Worm (Caenorhabditis elegans) whole organism, young adult: ENCODE data around the gene R105.5.

ENCODE experiments used
- C06A6.2 ChIP-seq: fragments of 200-800 bp; sonication (Bioruptor generic); conservative IDR thresholded peaks from 2 replicates; pipeline ENCODE4 v1.3.6; 2022; ENCODE audit warnings: missing genetic modification characterization, missing compliant biosample characterization
- C17E4.6 ChIP-seq: fragments of 200-800 bp; sonication (Bioruptor generic); IDR thresholded peaks from 2 replicates; pipeline ENCODE4 v1.3.6; 2022; ENCODE audit warnings: missing genetic modification reagents, missing genetic modification characterization, missing compliant biosample characterization
- F33H1.4 ChIP-seq: fragments of 200-800 bp; sonication (Bioruptor generic); IDR thresholded peaks from 2 replicates; pipeline ENCODE4 v1.3.6; 2022; ENCODE audit warnings: missing genetic modification reagents, missing genetic modification characterization, missing compliant biosample characterization
- F37B4.10 ChIP-seq: fragments of 200-800 bp; sonication (Bioruptor generic); IDR thresholded peaks from 2 replicates; pipeline ENCODE4 v1.3.6; 2022; ENCODE audit warnings: missing genetic modification characterization, missing compliant biosample characterization
- K11D2.4 ChIP-seq: fragments of 200-800 bp; sonication (Bioruptor generic); IDR thresholded peaks from 2 replicates; pipeline ENCODE4 v1.3.6; 2022; ENCODE audit warnings: missing genetic modification reagents, missing genetic modification characterization, missing compliant biosample characterization
- T26A5.8 ChIP-seq: sonication (generic microtip); optimal IDR thresholded peaks from 2 replicates; lab custom pipeline; 2016; ENCODE audit warnings: missing genetic modification characterization, missing compliant biosample characterization
- Y53G8AR.9 ChIP-seq: fragments of 200-800 bp; sonication (Bioruptor generic); conservative IDR thresholded peaks from 2 replicates; pipeline ENCODE4 v1.3.6; 2022; ENCODE audit warnings: missing genetic modification reagents, missing genetic modification characterization, missing compliant biosample characterization
- Y95B8A.8 ChIP-seq: fragments of 200-800 bp; sonication (Bioruptor generic); IDR thresholded peaks from 2 replicates; pipeline ENCODE4 v1.3.6; 2022; ENCODE audit warnings: missing genetic modification reagents, missing genetic modification characterization, missing compliant biosample characterization
- ZK185.1 ChIP-seq: sonication (generic microtip); optimal IDR thresholded peaks from 2 replicates; lab custom pipeline; 2016; ENCODE audit warnings: mild to moderate bottlenecking, missing genetic modification characterization, missing compliant biosample characterization; ENCODE audit not compliant: poor library complexity, severe bottlenecking
- ama-1 ChIP-seq, 3 experiments: fragments of 150-350 bp in 1 of 3; sonication (generic microtip) in 2 of 3; optimal IDR thresholded peaks; 2 replicates each; lab custom pipeline; 2014 to 2018; ENCODE audit warnings: missing biosample characterization in 2 of 3, missing genetic modification characterization in 2 of 3, missing genetic modification reagents in 2 of 3
- aptf-3 ChIP-seq: fragments of 200-800 bp; sonication (Bioruptor generic); IDR thresholded peaks from 2 replicates; pipeline ENCODE4 v1.3.6; 2022; ENCODE audit warnings: missing genetic modification characterization, missing compliant biosample characterization
- bed-1 ChIP-seq: fragments of 200-800 bp; sonication (Bioruptor generic); IDR thresholded peaks from 2 replicates; pipeline ENCODE4 v1.3.6; 2022; ENCODE audit warnings: missing genetic modification reagents, missing genetic modification characterization, missing compliant biosample characterization
- ceh-100 ChIP-seq: fragments of 200-800 bp; sonication (Bioruptor generic); IDR thresholded peaks from 2 replicates; pipeline ENCODE4 v1.3.6; 2022; ENCODE audit warnings: missing genetic modification reagents, missing genetic modification characterization, missing compliant biosample characterization
- ceh-40 ChIP-seq: fragments of 200-800 bp; sonication (Bioruptor generic); IDR thresholded peaks from 2 replicates; pipeline ENCODE4 v1.3.6; 2022; ENCODE audit warnings: missing genetic modification characterization, missing compliant biosample characterization
- ceh-91 ChIP-seq: fragments of 200-800 bp; sonication (Bioruptor generic); IDR thresholded peaks from 2 replicates; pipeline ENCODE4 v1.3.6; 2022; ENCODE audit warnings: missing genetic modification reagents, missing genetic modification characterization, missing compliant biosample characterization
- die-1 ChIP-seq: sonication (generic microtip); optimal IDR thresholded peaks from 2 replicates; lab custom pipeline; 2016; ENCODE audit warnings: missing genotype, mild to moderate bottlenecking, missing genetic modification characterization, missing compliant biosample characterization
- egl-18 ChIP-seq: fragments of 200-800 bp; sonication (Bioruptor generic); IDR thresholded peaks from 2 replicates; pipeline ENCODE4 v1.3.6; 2022; ENCODE audit warnings: missing genetic modification reagents, missing genetic modification characterization, missing compliant biosample characterization
- egrh-3 ChIP-seq: fragments of 200-800 bp; sonication (Bioruptor generic); IDR thresholded peaks from 2 replicates; pipeline ENCODE4 v1.3.6; 2022; ENCODE audit warnings: missing genetic modification reagents, missing genetic modification characterization, missing compliant biosample characterization
- him-1 ChIP-seq: sonication (generic microtip); optimal IDR thresholded peaks from 2 replicates; lab custom pipeline; 2016; ENCODE audit warnings: missing genotype, missing genetic modification reagents, missing genetic modification characterization, missing compliant biosample characterization
- hlh-12 ChIP-seq: sonication (generic microtip); optimal IDR thresholded peaks from 2 replicates; lab custom pipeline; 2016; ENCODE audit warnings: missing genetic modification characterization, missing compliant biosample characterization
- hsf-1 ChIP-seq: fragments of 200-800 bp; sonication (Bioruptor generic); IDR thresholded peaks from 2 replicates; pipeline ENCODE4 v1.3.6; 2022; ENCODE audit warnings: missing genetic modification reagents, missing genetic modification characterization, missing compliant biosample characterization
- let-607 ChIP-seq, 2 experiments: fragments of 200-800 bp in 1 of 2; sonication (Bioruptor generic) in 1 of 2; sonication (generic microtip) in 1 of 2; optimal IDR thresholded peaks; 2 replicates each; lab custom pipeline; 2016 to 2018; ENCODE audit warnings: mild to moderate bottlenecking in 2 of 2, missing compliant biosample characterization in 2 of 2, missing genetic modification characterization in 2 of 2, moderate library complexity in 2 of 2, missing genotype in 1 of 2
- lsl-1 ChIP-seq: fragments of 200-800 bp; sonication (Bioruptor generic); optimal IDR thresholded peaks from 2 replicates; lab custom pipeline; 2018; ENCODE audit warnings: mild to moderate bottlenecking, missing genetic modification characterization, moderate library complexity, missing compliant biosample characterization
- madf-6 ChIP-seq: fragments of 200-800 bp; sonication (Bioruptor generic); IDR thresholded peaks from 2 replicates; pipeline ENCODE4 v1.3.6; 2022; ENCODE audit warnings: missing genetic modification reagents, missing genetic modification characterization, missing compliant biosample characterization
- nfyb-1 ChIP-seq: fragments of 200-800 bp; sonication (Bioruptor generic); IDR thresholded peaks from 2 replicates; pipeline ENCODE4 v1.3.6; 2022; ENCODE audit warnings: missing genetic modification reagents, missing genetic modification characterization, missing compliant biosample characterization
- nhr-120 ChIP-seq: fragments of 200-800 bp; sonication (Bioruptor generic); IDR thresholded peaks from 2 replicates; pipeline ENCODE4 v1.3.6; 2022; ENCODE audit warnings: missing genetic modification characterization, missing compliant biosample characterization
- sea-2 ChIP-seq: fragments of 200-800 bp; sonication (Bioruptor generic); IDR thresholded peaks from 2 replicates; pipeline ENCODE4 v1.3.6; 2022; ENCODE audit warnings: missing genetic modification characterization, missing compliant biosample characterization
- snpc-1.1 ChIP-seq: sonication (generic microtip); optimal IDR thresholded peaks from 2 replicates; lab custom pipeline; 2017; ENCODE audit warnings: missing genetic modification characterization, mild to moderate bottlenecking, missing compliant biosample characterization, antibody characterized with exemption, moderate library complexity, missing genotype, missing genetic modification reagents; ENCODE audit not compliant: insufficient read depth
- snpc-3.4 ChIP-seq: sonication (generic microtip); optimal IDR thresholded peaks from 2 replicates; lab custom pipeline; 2017; ENCODE audit warnings: missing genetic modification characterization, mild to moderate bottlenecking, missing compliant biosample characterization, antibody characterized with exemption, moderate library complexity, missing genotype, missing genetic modification reagents
- snpc-4 ChIP-seq, 5 experiments: fragments of 150-350 bp in 1 of 5; sonication (generic microtip) in 4 of 5; optimal IDR thresholded peaks; 2 replicates each; lab custom pipeline; 2014 to 2018; ENCODE audit warnings: missing genetic modification characterization in 5 of 5, missing biosample characterization in 3 of 5, antibody characterized with exemption in 2 of 5, mild to moderate bottlenecking in 2 of 5, missing compliant biosample characterization in 2 of 5, missing genotype in 2 of 5, moderate library complexity in 2 of 5, missing genetic modification reagents in 1 of 5
- unc-130 ChIP-seq: sonication (generic microtip); optimal IDR thresholded peaks from 2 replicates; lab custom pipeline; 2016; ENCODE audit warnings: missing genetic modification reagents, missing genetic modification characterization, missing compliant biosample characterization
- zfh-2 ChIP-seq: fragments of 200-800 bp; sonication (Bioruptor generic); conservative IDR thresholded peaks from 2 replicates; pipeline ENCODE4 v1.3.6; 2022; ENCODE audit warnings: missing genetic modification reagents, missing genetic modification characterization, missing compliant biosample characterization
- ztf-25 ChIP-seq: fragments of 200-800 bp; sonication (Bioruptor generic); IDR thresholded peaks from 2 replicates; pipeline ENCODE4 v1.3.6; 2022; ENCODE audit warnings: missing genetic modification reagents, missing genetic modification characterization, missing compliant biosample characterization
- ztf-28 ChIP-seq: fragments of 200-800 bp; sonication (Bioruptor generic); IDR thresholded peaks from 2 replicates; pipeline ENCODE4 v1.3.6; 2022; ENCODE audit warnings: missing genetic modification reagents, missing genetic modification characterization, missing compliant biosample characterization

The R105.5 gene

ce11 chrIV:4657874-4658273 is 21.8 kb downstream of the R105.5 start, which contains the start of gene col-111:
TSS of gene col-111 (minus strand) at chrIV:4657974.
- TF ChIP-seq ceh-91 (GFP tag; lab: Robert Waterston, UW) (no peak), snpc-1.1 (no peak), sea-2 (GFP tag; lab: Robert Waterston, UW) (no peak), aptf-3 (GFP tag; lab: Robert Waterston, UW) (no peak), hlh-12 (tag; lab: Kevin White, UChicago) (no peak), Y95B8A.8 (GFP tag; lab: Robert Waterston, UW) (no peak), him-1 (no peak), die-1 (tag; lab: Kevin White, UChicago) (no peak), ceh-40 (GFP tag; lab: Robert Waterston, UW) (no peak)

DNA sequence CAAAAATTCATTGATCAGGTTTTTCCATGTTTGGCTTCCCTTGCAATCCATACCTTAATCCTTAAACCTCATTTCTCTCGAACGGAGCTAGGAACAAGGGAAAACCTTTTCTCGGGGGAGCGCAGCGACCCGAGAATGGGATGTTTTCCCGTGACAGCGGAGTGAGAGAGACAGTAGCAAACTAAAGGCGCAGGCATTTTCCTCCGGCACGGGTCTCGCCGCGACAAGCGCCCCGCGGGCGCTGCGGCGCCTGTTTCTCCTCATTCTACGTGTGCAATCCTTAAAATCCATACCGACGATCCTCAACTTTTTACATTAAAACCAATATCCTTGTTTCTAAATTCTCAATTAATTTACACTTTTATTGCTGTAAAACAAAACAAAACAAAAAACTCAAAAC is 22.6 kb downstream of the R105.5 start:
- TF ChIP-seq C17E4.6 (GFP tag; lab: Robert Waterston, UW) (peak; percentile 53; the same call in 1 of the 2 replicates), ceh-91 (GFP tag; lab: Robert Waterston, UW) (peak; percentile 9; the same call in 1 of the 2 replicates), ceh-100 (GFP tag; lab: Robert Waterston, UW) (0 out of 2 replicates have a peak, but pooled peaks have one; percentile 10), zfh-2 (peak; percentile 50), hsf-1 (peak; percentile 37; the same call in 1 of the 2 replicates), lsl-1 (GFP tag; lab: Kevin White, UChicago) (peak; percentile 23), ztf-25 (GFP tag; lab: Robert Waterston, UW) (0 out of 2 replicates have a peak, but pooled peaks have one; percentile 52), F37B4.10 (GFP tag; lab: Robert Waterston, UW) (0 out of 2 replicates have a peak, but pooled peaks have one; percentile 84), F33H1.4 (peak; percentile 70), madf-6 (GFP tag; lab: Robert Waterston, UW) (peak; percentile 24; the same call in 1 of the 2 replicates), egrh-3 (peak; percentile 51; the same call in 1 of the 2 replicates)

ce11 chrIV:4659277-4659676 is 23.2 kb downstream of the R105.5 start, which contains the start of gene mrps-21:
TSS of gene mrps-21 (minus strand) at chrIV:4659517.
- TF ChIP-seq egl-18 (no peak), unc-130 (GFP tag; lab: Kevin White, UChicago) (no peak), ztf-28 (GFP tag; lab: Robert Waterston, UW) (no peak), madf-6 (GFP tag; lab: Robert Waterston, UW) (peak; percentile 41; the same call in 1 of the 2 replicates), C06A6.2 (GFP tag; lab: Robert Waterston, UW) (no peak), K11D2.4 (GFP tag; lab: Robert Waterston, UW) (no peak), snpc-3.4 (tag; lab: Kevin White, UChicago) (peak; percentile 16), bed-1 (no peak), T26A5.8 (tag; lab: Kevin White, UChicago) (no peak), nhr-120 (no peak), let-607 (tag; optimal IDR thresholded peaks at IDR 0.05; lab: Kevin White, UChicago) (no peak), ceh-100 (GFP tag; lab: Robert Waterston, UW) (peak; percentile 60), ama-1 (optimal IDR thresholded peaks at IDR 0.05; lab: Kevin White, UChicago) (peak; percentile 16), ama-1 (GFP tag; optimal IDR thresholded peaks at IDR 0.05; lab: Kevin White, UChicago) (no peak), Y53G8AR.9 (GFP tag; lab: Robert Waterston, UW) (0 out of 2 replicates have a peak, but pooled peaks have one; percentile 35), snpc-4 (GFP tag; optimal IDR thresholded peaks at IDR 0.05; lab: Kevin White, UChicago) (peak; percentile 1), snpc-4 (tag; optimal IDR thresholded peaks at IDR 0.05; lab: Kevin White, UChicago) (no peak), ZK185.1 (tag; lab: Kevin White, UChicago) (no peak), nfyb-1 (GFP tag; lab: Robert Waterston, UW) (0 out of 2 replicates have a peak, but pooled peaks have one; percentile 31)
